Worm (Caenorhabditis elegans) whole organism, L3 larva: ENCODE measurements around the gene rpc-11.

Experiments used
- R02D3.7 ChIP-seq: fragments of 150-350 bp; optimal IDR thresholded peaks from 2 replicates; lab custom pipeline; 2014; ENCODE audit warnings: missing biosample characterization, missing genetic modification characterization
- ama-1 ChIP-seq: fragments of 150-350 bp; optimal IDR thresholded peaks from 2 replicates; lab custom pipeline; 2018
- ceh-9 ChIP-seq: sonication (generic microtip); optimal IDR thresholded peaks from 2 replicates; lab custom pipeline; 2018; ENCODE audit warnings: missing biosample characterization, missing genetic modification characterization
- fos-1 ChIP-seq: fragments of 150-350 bp; optimal IDR thresholded peaks from 2 replicates; lab custom pipeline; 2014; ENCODE audit warnings: missing biosample characterization, missing genetic modification characterization
- nhr-12 ChIP-seq: fragments of 150-350 bp; optimal IDR thresholded peaks from 2 replicates; lab custom pipeline; 2014; ENCODE audit warnings: missing biosample characterization, missing genetic modification characterization
- nhr-76 ChIP-seq: fragments of 150-350 bp; sonication (generic microtip); optimal IDR thresholded peaks from 5 replicates; lab custom pipeline; 2014; ENCODE audit warnings: missing biosample characterization, missing genetic modification characterization
- pha-4 ChIP-seq: fragments of 150-350 bp; optimal IDR thresholded peaks from 2 replicates; lab custom pipeline; 2014; ENCODE audit warnings: missing biosample characterization, missing genetic modification reagents, missing genetic modification characterization
- sea-2 ChIP-seq: fragments of 150-350 bp; sonication (generic microtip); optimal IDR thresholded peaks from 4 replicates; lab custom pipeline; 2014; ENCODE audit warnings: missing biosample characterization, missing genetic modification reagents, missing genetic modification characterization
- skn-1 ChIP-seq: fragments of 150-350 bp; optimal IDR thresholded peaks from 2 replicates; lab custom pipeline; 2014; ENCODE audit warnings: missing biosample characterization, missing genetic modification characterization
- tbx-2 ChIP-seq: sonication (generic microtip); optimal IDR thresholded peaks from 2 replicates; lab custom pipeline; 2016; ENCODE audit warnings: mild to moderate bottlenecking, missing genetic modification characterization, missing compliant biosample characterization
- unc-39 ChIP-seq: sonication (generic microtip); optimal IDR thresholded peaks from 4 replicates; lab custom pipeline; 2017; ENCODE audit warnings: missing biosample characterization, missing genetic modification characterization
- unc-62 ChIP-seq: fragments of 150-350 bp; sonication (generic microtip); optimal IDR thresholded peaks from 4 replicates; lab custom pipeline; 2014; ENCODE audit warnings: missing biosample characterization, missing genetic modification reagents, missing genetic modification characterization

- TF ChIP-seq unc-62 (GFP tag; lab: Kevin White, UChicago) (no peak), pha-4 (tag; lab: Kevin White, UChicago) (no peak), nhr-12 (no peak), unc-39 (no peak), tbx-2 (tag; lab: Kevin White, UChicago) (no peak), sea-2 (GFP tag; lab: Kevin White, UChicago) (no peak), R02D3.7 (tag; lab: Kevin White, UChicago) (no peak), nhr-76 (tag; lab: Kevin White, UChicago) (no peak), skn-1 (tag; lab: Kevin White, UChicago) (no peak), fos-1 (tag; lab: Kevin White, UChicago) (no peak), ceh-9 (tag; lab: Kevin White, UChicago) (no peak), ama-1 (lab: Kevin White, UChicago) (no peak)
These were observed 9.8 kb downstream of the rpc-11 start for ce11 chrIV:1400016-1400415.
